Fruit fly (Drosophila melanogaster) whole organism, prepupa: Measurements from ENCODE around the gene CG11977.

Source experiments
- Blimp-1 ChIP-seq: fragments of 200-800 bp; sonication (Bioruptor generic); optimal IDR thresholded peaks from 3 replicates; lab custom pipeline; 2017; ENCODE audit warnings: missing biosample characterization, missing genetic modification characterization, mild to moderate bottlenecking, moderate library complexity, missing genetic modification reagents
- CG10631 ChIP-seq: fragments of 200-800 bp; sonication (Bioruptor generic); optimal IDR thresholded peaks from 2 replicates; lab custom pipeline; 2016; ENCODE audit warnings: missing biosample characterization, missing genetic modification characterization
- CG10669 ChIP-seq: fragments of 200-800 bp; sonication (Bioruptor generic); optimal IDR thresholded peaks from 3 replicates; lab custom pipeline; 2018; ENCODE audit warnings: missing biosample characterization, mild to moderate bottlenecking, missing genetic modification characterization, moderate library complexity
- CG11294 ChIP-seq: fragments of 200-800 bp; sonication (Bioruptor generic); IDR thresholded peaks from 2 replicates; pipeline ENCODE4 v1.3.6; 2022; ENCODE audit warnings: missing biosample characterization, missing genetic modification characterization
- CG11902 ChIP-seq: fragments of 200-800 bp; sonication (Bioruptor generic); optimal IDR thresholded peaks from 3 replicates; lab custom pipeline; 2016; ENCODE audit warnings: missing biosample characterization, missing genetic modification characterization
- CG15336 ChIP-seq: fragments of 200-800 bp; sonication (Bioruptor generic); IDR thresholded peaks from 2 replicates; pipeline ENCODE4 v1.3.6; 2022; ENCODE audit warnings: missing biosample characterization, missing genetic modification characterization
- CG1621 ChIP-seq: fragments of 200-800 bp; sonication (Bioruptor generic); optimal IDR thresholded peaks from 3 replicates; lab custom pipeline; 2018; ENCODE audit warnings: missing biosample characterization, mild to moderate bottlenecking, missing genetic modification characterization
- CG16779 ChIP-seq: fragments of 200-800 bp; sonication (Bioruptor generic); optimal IDR thresholded peaks from 3 replicates; lab custom pipeline; 2017; ENCODE audit warnings: missing biosample characterization, mild to moderate bottlenecking, missing genetic modification characterization
- CG3032 ChIP-seq: fragments of 200-800 bp; optimal IDR thresholded peaks from 2 replicates; lab custom pipeline; 2019; ENCODE audit warnings: missing biosample characterization, mild to moderate bottlenecking, missing genetic modification characterization, moderate library complexity
- CG34406 ChIP-seq: fragments of 200-800 bp; sonication (Bioruptor generic); optimal IDR thresholded peaks from 3 replicates; lab custom pipeline; 2016; ENCODE audit warnings: missing biosample characterization, missing genetic modification characterization
- CG3919 ChIP-seq: fragments of 200-800 bp; sonication (Bioruptor generic); optimal IDR thresholded peaks from 3 replicates; lab custom pipeline; 2016; ENCODE audit warnings: missing biosample characterization, missing genetic modification characterization
- CG6163 ChIP-seq: fragments of 200-800 bp; sonication (Bioruptor generic); IDR thresholded peaks from 3 replicates; pipeline ENCODE4 v1.3.6; 2022; ENCODE audit warnings: missing biosample characterization, missing genetic modification characterization
- CG6276 ChIP-seq: fragments of 200-800 bp; sonication (Bioruptor generic); optimal IDR thresholded peaks from 2 replicates; lab custom pipeline; 2017; ENCODE audit warnings: missing biosample characterization, mild to moderate bottlenecking, missing genetic modification characterization
- CG6854 ChIP-seq: fragments of 200-800 bp; sonication (Bioruptor generic); optimal IDR thresholded peaks from 2 replicates; lab custom pipeline; 2017; ENCODE audit warnings: missing biosample characterization, mild to moderate bottlenecking, missing genetic modification characterization
- CG7368 ChIP-seq: fragments of 200-800 bp; sonication (Bioruptor generic); optimal IDR thresholded peaks from 3 replicates; lab custom pipeline; 2016; ENCODE audit warnings: missing biosample characterization, missing genetic modification characterization
- CG8119 ChIP-seq: fragments of 200-800 bp; sonication (Bioruptor generic); IDR thresholded peaks from 3 replicates; pipeline ENCODE4 v1.3.6; 2022; ENCODE audit warnings: missing biosample characterization, missing genetic modification characterization
- CG8319 ChIP-seq: fragments of 200-800 bp; sonication (Bioruptor generic); optimal IDR thresholded peaks from 3 replicates; lab custom pipeline; 2016; ENCODE audit warnings: missing biosample characterization, missing genetic modification characterization
- Eip78C ChIP-seq: fragments of 200-800 bp; sonication (Bioruptor generic); peaks from one replicate; lab custom pipeline; 2016; ENCODE audit warnings: missing biosample characterization, missing genetic modification characterization
- Eip93F ChIP-seq: fragments of 200-800 bp; sonication (Bioruptor generic); optimal IDR thresholded peaks from 2 replicates; lab custom pipeline; 2016; ENCODE audit warnings: missing biosample characterization, mild to moderate bottlenecking, missing genetic modification characterization
- Ets21C ChIP-seq: fragments of 200-800 bp; sonication (Bioruptor generic); optimal IDR thresholded peaks from 3 replicates; lab custom pipeline; 2016; ENCODE audit warnings: missing biosample characterization, missing genetic modification characterization
- Ets96B ChIP-seq: fragments of 200-800 bp; optimal IDR thresholded peaks from 2 replicates; lab custom pipeline; 2019; ENCODE audit warnings: missing biosample characterization, mild to moderate bottlenecking, missing genetic modification characterization, moderate library complexity
- Gug ChIP-seq: fragments of 200-800 bp; sonication (Bioruptor generic); IDR thresholded peaks from 2 replicates; pipeline ENCODE4 v1.3.6; 2022; ENCODE audit warnings: missing biosample characterization, missing genetic modification characterization
- Hr39 ChIP-seq: fragments of 200-800 bp; sonication (Bioruptor generic); optimal IDR thresholded peaks from 2 replicates; lab custom pipeline; 2016; ENCODE audit warnings: missing biosample characterization, missing genetic modification characterization
- Lpt ChIP-seq: fragments of 200-800 bp; sonication (Bioruptor generic); optimal IDR thresholded peaks from 3 replicates; lab custom pipeline; 2016; ENCODE audit warnings: missing biosample characterization, missing genetic modification characterization
- Met ChIP-seq: fragments of 200-800 bp; sonication (Bioruptor generic); optimal IDR thresholded peaks from 3 replicates; lab custom pipeline; 2016; ENCODE audit warnings: missing biosample characterization, missing genetic modification characterization
- Sox102F ChIP-seq: fragments of 200-800 bp; sonication (Bioruptor generic); optimal IDR thresholded peaks from 2 replicates; lab custom pipeline; 2016; ENCODE audit warnings: missing biosample characterization, mild to moderate bottlenecking, missing genetic modification characterization
- Sox14 ChIP-seq: fragments of 200-800 bp; sonication (Bioruptor generic); optimal IDR thresholded peaks from 3 replicates; lab custom pipeline; 2016; ENCODE audit warnings: missing biosample characterization, missing genetic modification characterization
- cyc ChIP-seq: fragments of 200-800 bp; sonication (Bioruptor generic); optimal IDR thresholded peaks from 3 replicates; lab custom pipeline; 2016; ENCODE audit warnings: missing biosample characterization, missing genetic modification characterization
- dac ChIP-seq: fragments of 200-800 bp; sonication (Bioruptor generic); optimal IDR thresholded peaks from 2 replicates; lab custom pipeline; 2017; ENCODE audit warnings: missing biosample characterization, mild to moderate bottlenecking, missing genetic modification characterization
- dsx ChIP-seq: fragments of 200-800 bp; optimal IDR thresholded peaks from 3 replicates; lab custom pipeline; 2019; ENCODE audit warnings: missing biosample characterization, mild to moderate bottlenecking, missing genetic modification characterization, moderate library complexity; ENCODE audit not compliant: poor library complexity, severe bottlenecking
- eg ChIP-seq: fragments of 200-800 bp; sonication (Bioruptor generic); IDR thresholded peaks from 3 replicates; pipeline ENCODE4 v1.3.6; 2022; ENCODE audit warnings: missing biosample characterization, missing genetic modification characterization
- esn ChIP-seq: fragments of 200-800 bp; sonication (Bioruptor generic); optimal IDR thresholded peaks from 2 replicates; lab custom pipeline; 2016; ENCODE audit warnings: missing biosample characterization, mild to moderate bottlenecking, missing genetic modification characterization, moderate library complexity
- fd59A ChIP-seq: fragments of 200-800 bp; sonication (Bioruptor generic); optimal IDR thresholded peaks from 2 replicates; lab custom pipeline; 2017; ENCODE audit warnings: missing biosample characterization, mild to moderate bottlenecking, missing genetic modification characterization, missing genetic modification reagents
- fkh ChIP-seq: fragments of 200-800 bp; sonication (Bioruptor generic); optimal IDR thresholded peaks from 3 replicates; lab custom pipeline; 2017; ENCODE audit warnings: missing biosample characterization, mild to moderate bottlenecking, missing genetic modification characterization, moderate library complexity
- pdm3 ChIP-seq: fragments of 200-800 bp; sonication (Bioruptor generic); optimal IDR thresholded peaks from 3 replicates; lab custom pipeline; 2016; ENCODE audit warnings: missing biosample characterization, missing genetic modification characterization
- ss ChIP-seq, 2 experiments: fragments of 200-800 bp; sonication (Bioruptor generic); optimal IDR thresholded peaks; 2 replicates in 1 of 2; 3 replicates in 1 of 2; lab custom pipeline; 2017 to 2018; ENCODE audit warnings: mild to moderate bottlenecking in 2 of 2, missing biosample characterization in 2 of 2, missing genetic modification characterization in 2 of 2, moderate library complexity in 1 of 2
- svp ChIP-seq: fragments of 200-800 bp; sonication (Bioruptor generic); peaks from one replicate; lab custom pipeline; 2016; ENCODE audit warnings: missing biosample characterization, missing genetic modification characterization
- vri ChIP-seq: fragments of 200-800 bp; sonication (Bioruptor generic); optimal IDR thresholded peaks from 3 replicates; lab custom pipeline; 2016; ENCODE audit warnings: missing biosample characterization, mild to moderate bottlenecking, missing genetic modification characterization

The CG11977 gene

DNA sequence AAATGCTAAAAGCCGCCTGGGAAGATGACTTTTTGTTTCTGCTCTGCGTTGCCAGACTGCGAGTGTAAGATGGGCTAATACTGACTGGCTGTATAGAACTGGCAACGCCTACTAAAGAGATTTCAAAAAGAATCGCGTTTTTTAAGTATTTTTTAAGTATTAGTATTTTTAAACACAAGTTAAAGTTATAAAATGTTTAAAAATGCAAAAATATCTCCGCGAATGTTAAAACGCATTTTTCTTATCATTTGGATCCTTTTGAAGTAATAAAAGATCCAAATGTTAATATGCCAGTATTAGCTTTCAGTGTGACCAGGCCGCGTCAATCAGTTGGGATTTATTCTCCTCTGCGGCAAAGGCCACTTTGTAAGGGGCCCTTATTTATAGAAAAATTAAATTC, 8.6 kb downstream of the CG11977 start, which contains the start of the genes Prosbeta3 and Iru (continued):
- peak; percentile 13 for TF ChIP-seq Sox14 (GFP tag; lab: Kevin White, UChicago)
- no peak for TF ChIP-seq Met (GFP tag; lab: Kevin White, UChicago)

DNA sequence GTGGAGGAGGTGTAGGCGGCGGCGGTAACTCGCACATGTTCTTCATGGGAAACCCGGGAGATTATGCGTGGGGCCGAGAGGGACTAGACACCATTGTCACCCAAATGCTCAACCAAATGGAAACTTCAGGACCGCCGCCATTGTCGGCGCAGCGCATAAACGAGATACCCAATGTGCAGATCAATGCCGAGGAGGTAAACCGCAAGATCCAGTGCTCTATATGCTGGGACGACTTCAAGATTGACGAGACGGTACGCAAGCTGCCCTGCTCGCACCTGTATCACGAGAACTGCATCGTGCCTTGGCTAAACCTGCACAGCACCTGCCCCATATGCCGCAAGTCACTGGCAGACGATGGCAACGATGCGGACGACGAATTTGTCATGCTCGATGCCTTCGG, 9.8 kb downstream of the CG11977 start:
- TF ChIP-seq ss (GFP tag; optimal IDR thresholded peaks at IDR 0.05; lab: Kevin White, UChicago) (no peak), Lpt (GFP tag; lab: Kevin White, UChicago) (no peak)

DNA sequence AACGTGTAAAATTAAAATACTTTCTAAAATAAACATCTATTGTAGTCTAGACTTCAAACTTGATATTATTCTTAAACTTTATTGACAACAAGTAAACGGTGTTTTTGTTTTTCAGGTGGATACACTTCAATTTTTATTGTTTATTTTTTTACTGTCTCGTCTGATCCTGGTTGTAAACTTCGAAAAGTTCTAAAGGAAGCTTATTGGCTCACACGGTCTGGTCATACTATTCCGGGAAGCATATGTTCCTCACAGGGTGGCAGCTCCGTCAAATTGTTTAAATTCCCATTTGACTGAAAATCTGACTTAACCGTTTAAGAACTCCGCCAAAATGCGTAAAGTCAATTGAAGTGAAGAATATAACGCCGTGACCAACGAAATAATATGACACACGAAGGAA, 10.7 kb downstream of the CG11977 start, which contains the start of gene CG11983:
Gene CG11983, plus strand, starts transcription at position 120 of the 400 bp plus-strand sequence.
- TF ChIP-seq CG16779 (tag; lab: Kevin White, UChicago) (no peak), fkh (GFP tag; lab: Kevin White, UChicago) (peak; percentile 39), Ets21C (GFP tag; lab: Kevin White, UChicago) (no peak), Ets96B (peak; percentile 13), CG10669 (no peak), Sox14 (GFP tag; lab: Kevin White, UChicago) (peak; percentile 47), CG1621 (tag; lab: Kevin White, UChicago) (peak; percentile 67), CG3032 (tag; lab: Kevin White, UChicago) (peak; percentile 16), Eip78C (GFP tag; lab: Kevin White, UChicago) (peak; percentile 60), CG6163 (GFP tag; lab: Robert Waterston, UW) (0 out of 3 replicates have a peak, but pooled peaks have one; percentile 23)
- TF ChIP-seq, all 60 proteins: peak for 7

DNA sequence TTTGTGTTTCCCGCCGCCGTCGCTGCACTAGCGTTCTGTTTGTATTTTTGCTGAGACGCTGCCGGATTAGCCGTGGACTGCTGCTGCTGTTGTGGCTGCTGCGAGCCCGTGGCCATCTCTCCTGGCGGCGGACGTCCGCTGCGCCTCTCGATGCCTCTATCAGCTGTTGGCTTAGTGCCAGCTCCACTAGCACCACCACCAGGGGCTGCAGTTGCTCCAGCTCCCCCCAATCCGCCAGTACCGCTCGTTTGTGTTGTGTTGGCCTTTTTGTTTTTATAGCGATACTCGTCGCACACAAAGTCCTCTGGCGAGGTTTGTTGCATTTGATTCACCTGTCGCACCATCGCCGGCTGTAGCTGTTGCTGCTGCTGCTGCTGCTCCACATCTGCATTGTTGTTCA, 13.2 kb downstream of the CG11977 start:
- TF ChIP-seq CG3919 (GFP tag; lab: Kevin White, UChicago) (no peak), Eip93F (no peak), CG15336 (0 out of 2 replicates have a peak, but pooled peaks have one; percentile 13), Blimp-1 (GFP tag; lab: Kevin White, UChicago) (no peak), svp (GFP tag; lab: Kevin White, UChicago) (no peak), Sox14 (GFP tag; lab: Kevin White, UChicago) (no peak), Ets96B (no peak), eg (GFP tag; lab: Robert Waterston, UW) (no peak)

DNA sequence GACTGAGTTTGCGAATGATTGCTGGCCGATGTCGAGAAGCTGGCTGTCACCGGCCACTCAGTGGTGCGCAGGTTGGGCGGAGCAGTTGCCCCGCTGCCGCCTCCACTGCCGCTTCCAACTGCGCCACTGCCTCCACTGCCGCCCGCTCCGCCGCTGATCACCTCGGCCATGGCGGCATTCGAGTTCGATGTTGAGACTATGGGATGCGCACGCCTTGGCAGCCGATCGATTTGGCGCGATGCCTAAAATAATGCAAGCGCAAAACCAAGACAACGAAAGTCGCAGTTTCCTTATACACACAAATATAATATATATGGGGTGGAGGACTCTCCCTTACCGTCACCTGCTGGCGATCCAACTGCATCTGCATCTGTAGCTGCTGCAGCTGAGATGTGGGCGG, 14.2 kb downstream of the CG11977 start:
- TF ChIP-seq CG8119 (GFP tag; lab: Robert Waterston, UW): no peak
- TF ChIP-seq CG6276: no peak
- no peak for TF ChIP-seq fkh (GFP tag; lab: Kevin White, UChicago)
- no peak for TF ChIP-seq esn
- TF ChIP-seq CG6163 (GFP tag; lab: Robert Waterston, UW): no peak
- TF ChIP-seq pdm3 (GFP tag; lab: Kevin White, UChicago): no peak
- TF ChIP-seq dac: no peak
- TF ChIP-seq CG15336: no peak
- no peak for TF ChIP-seq CG6854 (GFP tag; lab: Kevin White, UChicago)
- TF ChIP-seq vri (GFP tag; lab: Kevin White, UChicago): no peak
- no peak for TF ChIP-seq cyc (GFP tag; lab: Kevin White, UChicago)

DNA sequence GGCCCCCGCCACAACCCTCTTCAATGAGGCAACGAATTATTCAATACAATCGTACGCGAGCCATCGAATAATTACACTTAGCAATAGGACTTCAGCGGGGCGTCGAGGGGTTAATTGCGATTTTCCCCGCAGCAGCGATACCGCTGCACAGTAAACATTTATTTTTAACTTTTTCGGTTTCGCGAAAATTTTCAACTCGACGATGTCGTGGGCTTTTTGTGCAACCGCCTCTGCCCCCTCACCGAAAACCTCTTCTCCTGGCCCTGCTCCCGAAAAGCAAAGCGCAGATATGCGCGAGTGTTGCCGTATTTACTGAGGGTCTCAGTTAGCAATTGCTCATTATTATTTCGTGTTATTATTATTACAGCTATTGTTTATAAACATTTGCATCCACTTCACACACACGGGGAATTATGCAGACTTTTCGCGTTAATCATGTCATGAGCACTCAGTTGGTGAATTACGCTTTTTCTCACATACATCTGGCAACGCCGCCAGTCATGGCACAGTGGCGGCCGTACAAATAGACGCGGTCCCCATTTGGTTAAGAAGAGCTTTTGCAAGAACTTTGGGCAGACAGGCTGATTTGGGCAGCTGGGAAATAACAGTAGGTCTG, 16.4 kb downstream of the CG11977 start:
- TF ChIP-seq Eip78C (GFP tag; lab: Kevin White, UChicago) (peak; percentile 80), Blimp-1 (GFP tag; lab: Kevin White, UChicago) (no peak), CG6163 (GFP tag; lab: Robert Waterston, UW) (peak; percentile 48; the same call in 2 of the 3 replicates), Eip93F (no peak), fd59A (GFP tag; lab: Kevin White, UChicago) (no peak), fkh (GFP tag; lab: Kevin White, UChicago) (peak; percentile 68), CG16779 (tag; lab: Kevin White, UChicago) (no peak), Lpt (GFP tag; lab: Kevin White, UChicago) (peak; percentile 54), Sox102F (GFP tag; lab: Kevin White, UChicago) (no peak), CG7368 (no peak), Hr39 (GFP tag; lab: Kevin White, UChicago) (no peak), CG11902 (GFP tag; lab: Kevin White, UChicago) (peak; percentile 34), CG6276 (no peak), Ets96B (peak; percentile 15), dac (peak; percentile 37), CG8119 (GFP tag; lab: Robert Waterston, UW) (no peak; the same call in 2 of the 3 replicates), CG15336 (no peak; the same call in 1 of the 2 replicates), CG8319 (no peak), CG3032 (tag; lab: Kevin White, UChicago) (peak; percentile 54), Gug (GFP tag; lab: Robert Waterston, UW) (0 out of 2 replicates have a peak, but pooled peaks have one; percentile 16), CG3919 (GFP tag; lab: Kevin White, UChicago) (no peak), CG11294 (GFP tag; lab: Robert Waterston, UW) (no peak), CG10631 (GFP tag; lab: Kevin White, UChicago) (no peak), CG34406 (no peak), dsx (GFP tag; lab: Kevin White, UChicago) (peak; percentile 32), Ets21C (GFP tag; lab: Kevin White, UChicago) (no peak)
